Fruit fly (Drosophila melanogaster): ENCODE results near the gene Sec61gamma.

The Sec61gamma gene

dm6 chrX:19668405-19668804, 25.3 kb downstream of the Sec61gamma start (continued):
- TF ChIP-seq tna (GFP tag; IDR thresholded peaks at IDR 0.05; ENCODE audit: partially characterized antibody) = no peak
- TF ChIP-seq gsb (GFP tag; IDR thresholded peaks at IDR 0.05) = peak; percentile 84
- TF ChIP-seq Med (GFP tag) = peak; percentile 100
- TF ChIP-seq CG7271 (tag; optimal IDR thresholded peaks at IDR 0.05) = peak; percentile 59
- peak; percentile 79 for TF ChIP-seq CG6854 (GFP tag; optimal IDR thresholded peaks at IDR 0.05)
- TF ChIP-seq CrebB (tag; optimal IDR thresholded peaks at IDR 0.05) = peak; percentile 94
- TF ChIP-seq lab (GFP tag; optimal IDR thresholded peaks at IDR 0.05) = peak; percentile 95
- TF ChIP-seq kah (GFP tag; optimal IDR thresholded peaks at IDR 0.05) = peak; percentile 78
- TF ChIP-seq Sry-δ (GFP tag; optimal IDR thresholded peaks at IDR 0.05) = peak; percentile 68
- TF ChIP-seq caup (GFP tag; optimal IDR thresholded peaks at IDR 0.05; ENCODE audit: severe bottlenecking) = peak; percentile 90
- peak; percentile 90 for TF ChIP-seq Myb (GFP tag; optimal IDR thresholded peaks at IDR 0.05)
- peak; percentile 95 for TF ChIP-seq Ssrp (tag; optimal IDR thresholded peaks at IDR 0.05)
- TF ChIP-seq CG8089 (GFP tag; optimal IDR thresholded peaks at IDR 0.05) = peak; percentile 96
- TF ChIP-seq CG9215 (GFP tag; IDR thresholded peaks at IDR 0.05) = peak; percentile 85
- no peak for TF ChIP-seq CG16813 (GFP tag; IDR thresholded peaks at IDR 0.05; ENCODE audit: partially characterized antibody)
- peak; percentile 91 for TF ChIP-seq croc (GFP tag; conservative IDR thresholded peaks at IDR 0.05)
- TF ChIP-seq CG8944 (GFP tag; optimal IDR thresholded peaks at IDR 0.05) = peak; percentile 98
- peak; percentile 77 for TF ChIP-seq Asciz (GFP tag; optimal IDR thresholded peaks at IDR 0.05)
- TF ChIP-seq oc (tag; optimal IDR thresholded peaks at IDR 0.05) = peak; percentile 97
- peak; percentile 95 for TF ChIP-seq CG1792 (GFP tag; optimal IDR thresholded peaks at IDR 0.05)
- peak; percentile 92 for TF ChIP-seq Bdp1 (GFP tag; optimal IDR thresholded peaks at IDR 0.05)
- peak; percentile 88; the same call in 2 of the 3 replicates for TF ChIP-seq CG2199 (GFP tag; IDR thresholded peaks at IDR 0.05)
- peak; percentile 95 for TF ChIP-seq CG11504 (tag; optimal IDR thresholded peaks at IDR 0.05)
- peak; percentile 95 for TF ChIP-seq vfl (GFP tag; optimal IDR thresholded peaks at IDR 0.05)
- peak; percentile 95 for TF ChIP-seq sob (GFP tag; IDR thresholded peaks at IDR 0.05)
- peak; percentile 79 for TF ChIP-seq dati (GFP tag; IDR thresholded peaks at IDR 0.05)
- TF ChIP-seq HmgD (GFP tag; optimal IDR thresholded peaks at IDR 0.05) = peak; percentile 92
- TF ChIP-seq stwl (tag; optimal IDR thresholded peaks at IDR 0.05) = peak; percentile 59
- TF ChIP-seq CG6654 (GFP tag; optimal IDR thresholded peaks at IDR 0.05) = peak; percentile 78
- peak; percentile 67 for TF ChIP-seq D19B (GFP tag; optimal IDR thresholded peaks at IDR 0.05)
- no peak for TF ChIP-seq unc-4 (GFP tag; IDR thresholded peaks at IDR 0.05; ENCODE audit: partially characterized antibody)
- TF ChIP-seq CG17802 (tag; optimal IDR thresholded peaks at IDR 0.05) = peak; percentile 81
- peak; percentile 97 for TF ChIP-seq H2.0 (GFP tag; IDR thresholded peaks at IDR 0.05)
- TF ChIP-seq CG13287 (GFP tag; IDR thresholded peaks at IDR 0.05; ENCODE audit: partially characterized antibody) = no peak
- TF ChIP-seq ems (GFP tag; optimal IDR thresholded peaks at IDR 0.05) = peak; percentile 97
- TF ChIP-seq phol (tag; optimal IDR thresholded peaks at IDR 0.05) = peak; percentile 91
- peak; percentile 90 for TF ChIP-seq CG4730 (GFP tag; IDR thresholded peaks at IDR 0.05)
- peak; percentile 14 for TF ChIP-seq gfzf (GFP tag; optimal IDR thresholded peaks at IDR 0.05)
- TF ChIP-seq tin (GFP tag; optimal IDR thresholded peaks at IDR 0.05) = peak; percentile 97
- TF ChIP-seq sisA (GFP tag; IDR thresholded peaks at IDR 0.05) = peak; percentile 95
- TF ChIP-seq CG3995 (GFP tag; optimal IDR thresholded peaks at IDR 0.05) = peak; percentile 73
- peak; percentile 97 for TF ChIP-seq Optix (GFP tag; IDR thresholded peaks at IDR 0.05)
- peak; percentile 57 for TF ChIP-seq cas (GFP tag; IDR thresholded peaks at IDR 0.05)
- no peak for TF ChIP-seq amos (GFP tag; IDR thresholded peaks at IDR 0.05; ENCODE audit: partially characterized antibody)
- TF ChIP-seq CG6813 (GFP tag; optimal IDR thresholded peaks at IDR 0.05) = peak; percentile 92
- TF ChIP-seq CG4328 (GFP tag; optimal IDR thresholded peaks at IDR 0.05) = peak; percentile 84
- no peak for TF ChIP-seq hkb (optimal IDR thresholded peaks at IDR 0.05)
- TF ChIP-seq hkb (GFP tag; IDR thresholded peaks at IDR 0.05) = peak; percentile 92
- TF ChIP-seq lov (optimal IDR thresholded peaks at IDR 0.05) = no peak
- TF ChIP-seq lov (GFP tag; IDR thresholded peaks at IDR 0.05) = peak; percentile 95
- TF ChIP-seq mam (GFP tag; optimal IDR thresholded peaks at IDR 0.05) = peak; percentile 99

Measured in whole organism, embryonic.